Worm (Caenorhabditis elegans): ENCODE measurements around the gene fard-1.

The fard-1 gene

ce11 chrX:2933061-2933460 lies at the start of gene fard-1:
Gene fard-1, plus strand, starts transcription at chrX:2933361.
- TF ChIP-seq nhr-6 (tag; optimal IDR thresholded peaks at IDR 0.05) (no peak), Y75B8A.6 (GFP tag; IDR thresholded peaks at IDR 0.05) (0 out of 2 replicates have a peak, but pooled peaks have one; percentile 23)

ce11 chrX:2885318-2885908 lies 47.7 kb upstream of the fard-1 start, which contains the start of gene vang-1:
Gene vang-1, plus strand, starts transcription at chrX:2885858.
- TF ChIP-seq set-16 (GFP tag; IDR thresholded peaks at IDR 0.05) (peak; percentile 43), Y75B8A.6 (GFP tag; IDR thresholded peaks at IDR 0.05) (no peak), aha-1 (tag) (peak; percentile 98), D1046.2 (GFP tag; IDR thresholded peaks at IDR 0.05) (peak; percentile 74; the same call in 1 of the 2 replicates), mep-1 (tag; optimal IDR thresholded peaks at IDR 0.05) (peak; percentile 58), hmg-1.1 (GFP tag; IDR thresholded peaks at IDR 0.05) (peak; percentile 66; the same call in 1 of the 2 replicates), rbr-2 (tag; optimal IDR thresholded peaks at IDR 0.05) (peak; percentile 37), nhr-237 (tag; optimal IDR thresholded peaks at IDR 0.05) (no peak), mes-2 (tag; optimal IDR thresholded peaks at IDR 0.05; ENCODE audit: poor library complexity, severe bottlenecking) (peak; percentile 55), egl-43 (GFP tag; IDR thresholded peaks at IDR 0.05) (0 out of 2 replicates have a peak, but pooled peaks have one; percentile 43)

- peak; percentile 32 for TF ChIP-seq mep-1 (tag; optimal IDR thresholded peaks at IDR 0.05)
- TF ChIP-seq dmd-6 (GFP tag; IDR thresholded peaks at IDR 0.05) = peak; percentile 11; the same call in 1 of the 2 replicates
- no peak for TF ChIP-seq nhr-10 (tag; optimal IDR thresholded peaks at IDR 0.05)
- no peak for TF ChIP-seq nhr-77 (tag; optimal IDR thresholded peaks at IDR 0.05)
- TF ChIP-seq zip-11 (GFP tag; IDR thresholded peaks at IDR 0.05) = no peak
- no peak for TF ChIP-seq sdz-12 (GFP tag; optimal IDR thresholded peaks at IDR 0.05)
- TF ChIP-seq nhr-48 (tag; optimal IDR thresholded peaks at IDR 0.05) = peak; percentile 12
- no peak for TF ChIP-seq F49E8.2 (tag; optimal IDR thresholded peaks at IDR 0.05; ENCODE audit: borderline replicate concordance)
- peak; percentile 80 for TF ChIP-seq T26A8.4 (GFP tag; IDR thresholded peaks at IDR 0.05)
- peak; percentile 80 for TF ChIP-seq zfp-3 (GFP tag; conservative IDR thresholded peaks at IDR 0.05)
- peak; percentile 65 for TF ChIP-seq aha-1 (tag)
- peak; percentile 14; the same call in 1 of the 2 replicates for TF ChIP-seq tra-1 (GFP tag; IDR thresholded peaks at IDR 0.05)
- TF ChIP-seq Y48G9A.11 (GFP tag; IDR thresholded peaks at IDR 0.05) = 0 out of 2 replicates have a peak, but pooled peaks have one; percentile 16
- peak; percentile 8 for TF ChIP-seq hlh-11 (tag; optimal IDR thresholded peaks at IDR 0.05)
- no peak for TF ChIP-seq daf-19 (GFP tag; conservative IDR thresholded peaks at IDR 0.05)
- TF ChIP-seq hif-1 (tag; optimal IDR thresholded peaks at IDR 0.05) = peak in 1 of 2 experiments; percentile 4
- 0 out of 2 replicates have a peak, but pooled peaks have one; percentile 48 for TF ChIP-seq ceh-20 (GFP tag; IDR thresholded peaks at IDR 0.05)
- no peak for TF ChIP-seq hmg-1.1 (GFP tag; IDR thresholded peaks at IDR 0.05)
- TF ChIP-seq hlh-30 (tag; optimal IDR thresholded peaks at IDR 0.05; ENCODE audit: insufficient read depth) = peak; percentile 21
- no peak for TF ChIP-seq jun-1 (tag; optimal IDR thresholded peaks at IDR 0.05)
- no peak for TF ChIP-seq rbr-2 (tag; optimal IDR thresholded peaks at IDR 0.05)
- peak; percentile 16 for TF ChIP-seq duxl-1 (tag; optimal IDR thresholded peaks at IDR 0.05; ENCODE audit: poor library complexity)
Observed at ce11 chrX:2890041-2890650, 43.0 kb upstream of the fard-1 start.

ce11 chrX:2891141-2891739 lies 41.9 kb upstream of the fard-1 start, which contains the start of gene B0410.3:
Gene B0410.3, minus strand, starts transcription at chrX:2891491.
- TF ChIP-seq Y105C5A.15 (GFP tag; IDR thresholded peaks at IDR 0.05) (no peak), pqm-1 (tag; optimal IDR thresholded peaks at IDR 0.05) (no peak), daf-12 (tag; optimal IDR thresholded peaks at IDR 0.05) (no peak), zip-11 (GFP tag; IDR thresholded peaks at IDR 0.05) (no peak), tra-1 (GFP tag; IDR thresholded peaks at IDR 0.05) (no peak), sdz-12 (GFP tag; optimal IDR thresholded peaks at IDR 0.05) (no peak), lim-7 (GFP tag; IDR thresholded peaks at IDR 0.05) (no peak), mxl-2 (GFP tag; conservative IDR thresholded peaks at IDR 0.05) (no peak), nhr-10 (tag; optimal IDR thresholded peaks at IDR 0.05) (no peak), dmd-6 (GFP tag; IDR thresholded peaks at IDR 0.05) (0 out of 2 replicates have a peak, but pooled peaks have one; percentile 21), spr-3 (GFP tag; optimal IDR thresholded peaks at IDR 0.05) (no peak), lsy-2 (tag; optimal IDR thresholded peaks at IDR 0.05) (peak in 1 of 2 experiments; percentile 36), ztf-7 (tag; optimal IDR thresholded peaks at IDR 0.05) (no peak), F10B5.3 (tag; optimal IDR thresholded peaks at IDR 0.05) (no peak), hlh-11 (tag; optimal IDR thresholded peaks at IDR 0.05) (peak; percentile 74), lin-39 (tag; optimal IDR thresholded peaks at IDR 0.05) (no peak), pha-4 (GFP tag; IDR thresholded peaks at IDR 0.05) (no peak), pha-4 (tag; optimal IDR thresholded peaks at IDR 0.05) (no peak), unc-62 (GFP tag; optimal IDR thresholded peaks at IDR 0.05 in 1 of 2) (peak in 1 of 2 experiments; percentile 81), unc-62 (tag; optimal IDR thresholded peaks at IDR 0.05) (no peak)
